Worm (Caenorhabditis elegans): ENCODE measurements around the gene K08A2.2.

K08A2.2 gene

DNA sequence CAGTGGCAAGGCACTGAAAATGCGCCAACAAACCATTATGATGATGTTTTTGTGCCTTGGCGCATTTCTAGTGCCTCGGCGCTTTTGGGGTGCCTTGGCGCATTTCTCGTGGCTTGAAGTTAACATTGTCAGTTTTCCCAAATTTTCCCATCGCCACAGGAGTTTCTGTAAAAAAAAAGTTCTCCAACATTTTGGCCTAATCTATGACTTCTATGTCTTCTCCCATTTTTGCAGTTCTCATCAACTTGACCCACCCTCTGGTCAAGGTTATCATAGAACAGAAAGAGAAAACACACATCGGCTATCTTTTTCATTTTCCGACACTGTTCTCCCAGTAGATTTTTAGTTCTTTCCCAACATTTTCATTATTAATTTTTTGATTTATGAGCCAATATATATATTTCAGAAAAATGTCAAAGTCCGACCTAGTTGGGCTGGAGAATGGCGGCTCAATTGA, 47.1 kb downstream of the K08A2.2 start, which contains the start of the genes B0454.26 and B0454.5:
Gene B0454.26 (minus strand): TSS at position 101 of the 457 bp plus-strand sequence.
Gene B0454.5 (plus strand): TSS at position 407 of the 457 bp plus-strand sequence.
- TF ChIP-seq snpc-4 (tag; optimal IDR thresholded peaks at IDR 0.05) (no peak), nhr-2 (tag; optimal IDR thresholded peaks at IDR 0.05) (no peak), lin-32 (GFP tag; optimal IDR thresholded peaks at IDR 0.05) (no peak), nhr-76 (tag; optimal IDR thresholded peaks at IDR 0.05) (no peak), unc-39 (tag; optimal IDR thresholded peaks at IDR 0.05) (no peak), sptf-1 (tag; optimal IDR thresholded peaks at IDR 0.05) (no peak), tbx-8 (GFP tag; optimal IDR thresholded peaks at IDR 0.05) (no peak), nhr-237 (tag; optimal IDR thresholded peaks at IDR 0.05) (no peak), ztf-11 (tag; optimal IDR thresholded peaks at IDR 0.05) (no peak), ceh-83 (GFP tag; optimal IDR thresholded peaks at IDR 0.05) (no peak), ceh-39 (tag; optimal IDR thresholded peaks at IDR 0.05) (no peak), elt-3 (tag; optimal IDR thresholded peaks at IDR 0.05) (no peak)

DNA sequence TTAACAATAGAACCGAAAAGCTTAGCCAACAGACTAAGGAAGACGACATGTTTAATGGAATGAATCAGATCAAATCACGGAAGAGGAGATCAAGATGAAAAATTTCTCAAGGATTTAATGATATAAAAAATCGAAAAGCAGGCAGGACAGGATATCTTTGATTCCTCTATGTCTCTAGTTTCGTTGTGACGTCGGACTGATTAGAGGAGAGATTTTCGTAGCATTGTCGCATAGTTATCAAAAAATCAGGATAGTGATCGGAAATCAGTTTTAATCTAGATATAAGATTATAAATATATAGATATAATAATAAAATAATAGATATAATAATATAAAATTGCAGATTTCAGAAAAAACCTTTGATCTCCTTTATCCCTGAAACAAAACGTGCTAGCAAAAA, 52.0 kb downstream of the K08A2.2 start, which contains the start of gene B0454.8:
Gene B0454.8 (minus strand): TSS at position 101 of the 400 bp plus-strand sequence.
- TF ChIP-seq tbx-8 (GFP tag; optimal IDR thresholded peaks at IDR 0.05) (no peak), mep-1 (tag; optimal IDR thresholded peaks at IDR 0.05) (no peak), ceh-83 (GFP tag; optimal IDR thresholded peaks at IDR 0.05) (no peak), nhr-28 (tag; optimal IDR thresholded peaks at IDR 0.05) (no peak), mls-2 (tag; optimal IDR thresholded peaks at IDR 0.05) (no peak), pha-4 (tag; optimal IDR thresholded peaks at IDR 0.05) (no peak), ces-1 (GFP tag; optimal IDR thresholded peaks at IDR 0.05) (no peak), unc-120 (tag; optimal IDR thresholded peaks at IDR 0.05; ENCODE audit: poor library complexity, severe bottlenecking) (no peak), lin-13 (tag; optimal IDR thresholded peaks at IDR 0.05) (no peak)

All from whole organism, mixed stage, embryonic.